Fruit fly (Drosophila melanogaster): ENCODE results near the gene Pex19.

dm6 chr2L:12078695-12079094 lies 12.9 kb upstream of the Pex19 start:
- no peak for TF ChIP-seq CG10979 (tag; optimal IDR thresholded peaks at IDR 0.05)
- no peak for TF ChIP-seq tgo (GFP tag; IDR thresholded peaks at IDR 0.05)
- no peak for TF ChIP-seq Rx (GFP tag; IDR thresholded peaks at IDR 0.05)
- no peak for TF ChIP-seq insv (GFP tag; optimal IDR thresholded peaks at IDR 0.05)
- no peak for TF ChIP-seq CG14441 (GFP tag; IDR thresholded peaks at IDR 0.05)
- TF ChIP-seq CG34422 (GFP tag; IDR thresholded peaks at IDR 0.05): no peak
- TF ChIP-seq nau (GFP tag; optimal IDR thresholded peaks at IDR 0.05): no peak
- TF ChIP-seq lbe (GFP tag; optimal IDR thresholded peaks at IDR 0.05): no peak
- no peak for TF ChIP-seq dpn (GFP tag; optimal IDR thresholded peaks at IDR 0.05)
- TF ChIP-seq CG32767 (GFP tag; IDR thresholded peaks at IDR 0.05): no peak

All from whole organism, embryonic.